Fruit fly (Drosophila melanogaster): ENCODE results near the gene RasGAP1.
"Not testable (repeated sequence)": the region's sequence is repeated elsewhere in the genome, so short reads cannot be mapped to it uniquely, and the experiment has no call there.

DNA sequence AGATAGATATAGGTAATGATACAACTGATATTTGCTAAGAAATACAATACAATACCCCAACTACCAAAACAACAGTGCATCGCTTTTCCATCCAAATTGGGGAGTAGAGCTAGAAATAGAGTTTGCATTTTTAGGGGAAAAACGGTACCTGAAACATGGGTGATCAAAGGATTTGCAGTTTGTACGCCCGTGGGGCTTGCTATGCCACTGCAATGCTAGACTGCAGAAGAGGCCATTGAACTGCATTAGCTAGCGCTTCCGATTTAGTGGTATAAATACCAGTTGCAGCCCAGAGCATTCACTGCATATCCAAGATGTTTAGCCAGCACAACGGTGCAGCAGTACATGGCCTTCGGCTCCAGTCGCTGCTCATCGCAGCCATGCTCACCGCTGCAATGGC is 57.0 kb downstream of the RasGAP1 start, which contains the start of gene Ilp1:
- not testable (repeated sequence) for TF ChIP-seq Sin3A, h, psq (optimal IDR thresholded peaks at IDR 0.05)

Measured in Kc167 (cell line).